Worm (Caenorhabditis elegans): ENCODE results near the gene K09B11.5.

DNA sequence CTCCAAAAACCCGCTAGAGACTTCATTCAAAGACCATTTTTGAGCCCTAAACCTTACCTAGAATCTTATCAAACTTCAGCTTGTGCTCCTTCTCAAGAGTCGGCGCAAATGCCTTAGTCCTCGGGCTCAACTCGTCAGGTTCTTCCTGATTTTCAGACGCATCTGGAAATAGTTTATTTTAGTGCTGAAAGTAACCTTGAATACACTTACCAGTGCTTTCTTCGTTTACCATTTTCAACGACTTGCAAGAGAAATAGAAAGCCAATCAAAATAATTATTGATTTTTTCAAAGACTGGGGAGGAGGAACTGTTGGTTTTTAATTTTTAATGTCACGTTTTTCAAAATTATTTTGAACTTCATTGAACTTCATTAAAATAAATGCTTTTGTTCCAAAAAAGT, 38.2 kb upstream of the K09B11.5 start, which contains the start of the genes ttbk-8.1 and Y38H8A.4:
- TF ChIP-seq ztf-11 (tag; optimal IDR thresholded peaks at IDR 0.05) (no peak), snpc-4 (tag; optimal IDR thresholded peaks at IDR 0.05) (no peak), nhr-237 (tag; optimal IDR thresholded peaks at IDR 0.05) (no peak), aly-2 (tag; optimal IDR thresholded peaks at IDR 0.05) (no peak), unc-39 (tag; optimal IDR thresholded peaks at IDR 0.05) (no peak)

All from whole organism, L2 larva.